Fruit fly (Drosophila melanogaster) whole organism: ENCODE data around the gene Rcd2.

Experiments
- EcR ChIP-seq, 2 experiments: fragments of >200 bp; optimal IDR thresholded peaks; 2 replicates each; lab custom pipeline; 2017; ENCODE audit warnings: missing biosample characterization in 2 of 2, missing genetic modification characterization in 2 of 2, missing genetic modification reagents in 2 of 2
- pan ChIP-seq: fragments of >200 bp; optimal IDR thresholded peaks from 2 replicates; lab custom pipeline; 2017
- usp ChIP-seq: fragments of >200 bp; optimal IDR thresholded peaks from 2 replicates; lab custom pipeline; 2017; ENCODE audit warnings: missing biosample characterization, missing genetic modification characterization, mixed read lengths

DNA sequence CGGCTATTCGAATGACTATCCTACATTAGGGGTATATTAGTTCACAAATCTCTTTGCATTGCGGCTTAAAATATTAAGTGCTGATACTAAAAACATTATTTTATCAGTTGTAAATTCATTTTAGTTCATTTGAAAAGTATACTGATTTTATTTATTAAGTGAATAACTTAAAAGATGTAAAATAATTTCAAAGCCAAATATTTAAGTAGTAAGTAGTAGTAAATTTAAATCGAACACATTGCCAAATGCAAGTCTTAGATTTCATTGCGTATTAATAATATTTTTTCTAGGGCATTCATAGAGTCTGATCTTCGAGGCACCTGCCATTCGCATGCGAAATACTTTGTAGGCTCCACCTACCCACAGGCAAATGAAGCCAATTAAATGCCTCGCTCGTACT lies 22.4 kb upstream of the Rcd2 start:
- TF ChIP-seq pan (lab: Kevin White, UChicago) (no peak), usp (no peak), EcR (GFP tag; optimal IDR thresholded peaks at IDR 0.05; lab: Kevin White, UChicago) (no peak)
